Worm (Caenorhabditis elegans) whole organism, L4/young adult: ENCODE data around the gene C06A8.8.

Source experiments
- W03F9.2 ChIP-seq: fragments of 150-350 bp; optimal IDR thresholded peaks from 2 replicates; lab custom pipeline; 2014; ENCODE audit warnings: missing biosample characterization, missing genetic modification characterization
- him-1 ChIP-seq: sonication (generic microtip); optimal IDR thresholded peaks from 2 replicates; lab custom pipeline; 2016; ENCODE audit warnings: missing genotype, missing genetic modification reagents, missing genetic modification characterization, missing compliant biosample characterization

DNA sequence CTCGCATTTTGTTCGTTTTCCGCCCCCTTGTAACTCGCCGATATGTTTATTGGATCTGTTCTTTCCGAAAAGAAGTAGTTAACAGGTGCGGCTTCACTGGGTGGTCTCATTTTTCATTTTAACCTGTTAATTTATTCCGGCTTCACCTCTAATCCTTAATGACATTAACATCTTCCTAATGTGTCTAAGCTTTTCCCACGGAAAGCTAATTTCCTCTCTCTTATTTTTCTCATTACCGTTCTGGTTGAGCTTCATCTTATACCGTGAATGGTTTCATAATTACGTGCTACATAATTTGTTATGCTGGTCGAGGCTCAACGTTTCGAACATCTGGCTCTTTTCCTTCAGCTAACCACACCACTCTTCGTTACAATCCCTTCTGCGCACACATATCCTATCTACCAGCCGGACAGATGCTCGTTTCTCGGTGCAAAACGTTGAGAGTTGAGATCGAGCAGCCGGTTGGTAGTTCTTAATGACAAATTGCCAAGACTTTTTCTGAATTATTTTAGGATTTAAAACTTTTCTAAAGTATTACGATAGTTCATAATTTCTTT is 37.6 kb upstream of the C06A8.8 start:
- no peak for TF ChIP-seq W03F9.2 (tag; lab: Kevin White, UChicago)
- no peak for TF ChIP-seq him-1 (tag; lab: Kevin White, UChicago)
